Worm (Caenorhabditis elegans) whole organism, mixed stage, embryonic: ENCODE data around the gene F15A4.2.

Experiments used
- ceh-39 ChIP-seq: fragments of 150-350 bp; optimal IDR thresholded peaks from 2 replicates; lab custom pipeline; 2014; ENCODE audit warnings: missing biosample characterization, missing genetic modification characterization
- flh-1 ChIP-seq: fragments of 200-800 bp; sonication (Bioruptor generic); optimal IDR thresholded peaks from 2 replicates; lab custom pipeline; 2018; ENCODE audit warnings: mild to moderate bottlenecking, missing genetic modification characterization, moderate library complexity, missing compliant biosample characterization
- lin-13 ChIP-seq: fragments of 150-350 bp; optimal IDR thresholded peaks from 2 replicates; lab custom pipeline; 2014; ENCODE audit warnings: missing biosample characterization, missing genetic modification characterization
- lsy-2 ChIP-seq: fragments of 150-350 bp; optimal IDR thresholded peaks from 2 replicates; lab custom pipeline; 2014; ENCODE audit warnings: missing biosample characterization, missing genetic modification characterization
- mab-5 ChIP-seq: fragments of 150-350 bp; optimal IDR thresholded peaks from 2 replicates; lab custom pipeline; 2014; ENCODE audit warnings: missing biosample characterization, missing genetic modification characterization
- nhr-76 ChIP-seq: sonication (generic microtip); optimal IDR thresholded peaks from 2 replicates; lab custom pipeline; 2017; ENCODE audit warnings: missing biosample characterization, missing genetic modification characterization
- pha-4 ChIP-seq: fragments of 150-350 bp; optimal IDR thresholded peaks from 2 replicates; lab custom pipeline; 2018; ENCODE audit warnings: missing biosample characterization, missing genetic modification reagents, missing genetic modification characterization
- tbx-8 ChIP-seq: fragments of 200-800 bp; sonication (Bioruptor generic); optimal IDR thresholded peaks from 2 replicates; lab custom pipeline; 2018; ENCODE audit warnings: mild to moderate bottlenecking, missing genetic modification characterization, moderate library complexity, missing compliant biosample characterization
- ztf-11 ChIP-seq: fragments of 150-350 bp; optimal IDR thresholded peaks from 2 replicates; lab custom pipeline; 2014; ENCODE audit warnings: missing biosample characterization, missing genetic modification characterization

- no peak for TF ChIP-seq tbx-8 (GFP tag; lab: Kevin White, UChicago)
- TF ChIP-seq ceh-39: no peak
- TF ChIP-seq nhr-76 (tag; lab: Kevin White, UChicago): no peak
- TF ChIP-seq mab-5 (tag; lab: Kevin White, UChicago): no peak
- no peak for TF ChIP-seq ztf-11 (tag; lab: Kevin White, UChicago)
- TF ChIP-seq lsy-2 (tag; lab: Kevin White, UChicago): no peak
- no peak for TF ChIP-seq flh-1 (GFP tag; lab: Kevin White, UChicago)
- TF ChIP-seq lin-13 (tag; lab: Kevin White, UChicago): no peak
- TF ChIP-seq pha-4: no peak
Measured at ce11 chrII:12467047-12467446, 4.7 kb downstream of the F15A4.2 start, which contains the start of gene srg-16.
